Worm (Caenorhabditis elegans) whole organism, L4 larva: ENCODE results near the gene clik-1.

Experiments
- ZK546.5 ChIP-seq, 2 experiments: sonication (generic microtip); optimal IDR thresholded peaks; 2 replicates each; lab custom pipeline; 2017; ENCODE audit warnings: missing biosample characterization in 2 of 2, missing genetic modification characterization in 2 of 2
- aly-2 ChIP-seq: sonication (generic microtip); optimal IDR thresholded peaks from 2 replicates; lab custom pipeline; 2018; ENCODE audit warnings: missing biosample characterization, missing genetic modification characterization
- ama-1 ChIP-seq: fragments of 150-350 bp; optimal IDR thresholded peaks from 2 replicates; lab custom pipeline; 2014; ENCODE audit warnings: inconsistent platforms, mixed read lengths
- fos-1 ChIP-seq: fragments of 150-350 bp; optimal IDR thresholded peaks from 2 replicates; lab custom pipeline; 2014; ENCODE audit warnings: missing biosample characterization, missing genetic modification characterization
- madf-5 ChIP-seq, 2 experiments: fragments of 200-800 bp; sonication (Bioruptor generic); IDR thresholded peaks; 2 replicates each; pipeline ENCODE4 v1.3.6; 2022; ENCODE audit warnings: missing compliant biosample characterization in 2 of 2, missing genetic modification characterization in 2 of 2
- mdl-1 ChIP-seq, 2 experiments: fragments of 150-350 bp in 1 of 2; sonication (generic microtip) in 1 of 2; optimal IDR thresholded peaks; 2 replicates each; lab custom pipeline; 2014 to 2017; ENCODE audit warnings: missing biosample characterization in 2 of 2, missing genetic modification characterization in 2 of 2
- nhr-11 ChIP-seq: fragments of 150-350 bp; optimal IDR thresholded peaks from 2 replicates; lab custom pipeline; 2014; ENCODE audit warnings: missing biosample characterization, missing genetic modification characterization
- nhr-77 ChIP-seq: fragments of 150-350 bp; optimal IDR thresholded peaks from 2 replicates; lab custom pipeline; 2014; ENCODE audit warnings: missing biosample characterization, missing genetic modification characterization
- unc-62 ChIP-seq, 3 experiments: fragments of 150-350 bp in 1 of 3; sonication (generic microtip); optimal IDR thresholded peaks in 2 of 3; peaks in 1 of 3; 1 replicate in 1 of 3; 2 replicates in 2 of 3; lab custom pipeline; 2014 to 2017; ENCODE audit warnings: missing biosample characterization in 3 of 3, missing genetic modification characterization in 3 of 3, missing genetic modification reagents in 3 of 3, missing genotype in 1 of 3
- ztf-11 ChIP-seq: fragments of 150-350 bp; optimal IDR thresholded peaks from 2 replicates; lab custom pipeline; 2014; ENCODE audit warnings: missing biosample characterization, missing genetic modification characterization

- no peak for TF ChIP-seq ZK546.5 (tag; optimal IDR thresholded peaks at IDR 0.05; lab: Kevin White, UChicago)
- no peak for TF ChIP-seq nhr-11
- TF ChIP-seq mdl-1 (tag; optimal IDR thresholded peaks at IDR 0.05; lab: Kevin White, UChicago): no peak
- TF ChIP-seq ztf-11 (tag; lab: Kevin White, UChicago): no peak
- no peak for TF ChIP-seq aly-2
- TF ChIP-seq fos-1 (tag; lab: Kevin White, UChicago): no peak
- TF ChIP-seq nhr-77 (tag; lab: Kevin White, UChicago): no peak
- no peak for TF ChIP-seq unc-62 (GFP tag; optimal IDR thresholded peaks at IDR 0.05 in 1 of 2; lab: Kevin White, UChicago)
- no peak for TF ChIP-seq unc-62 (tag; optimal IDR thresholded peaks at IDR 0.05; lab: Kevin White, UChicago)
- no peak for TF ChIP-seq madf-5 (GFP tag; IDR thresholded peaks at IDR 0.05; lab: Robert Waterston, UW)
- TF ChIP-seq ama-1 (lab: Kevin White, UChicago): no peak
These were observed 11.6 kb upstream of the clik-1 start, which contains the start of gene ZC404.15 for ce11 chrV:6780166-6780565.
